Fruit fly (Drosophila melanogaster) whole organism, pupa: Measurements from ENCODE around the gene Ns3.
A peak's percentile ranks its signal among the peaks of the same experiment; 100 is the strongest.

Experiments
- CG10348 ChIP-seq: fragments of 200-800 bp; sonication (Bioruptor generic); IDR thresholded peaks from 2 replicates; pipeline ENCODE4 v1.3.6; 2022; ENCODE audit warnings: missing biosample characterization, missing genetic modification characterization
- CG12605 ChIP-seq: fragments of 200-800 bp; sonication (Bioruptor generic); IDR thresholded peaks from 2 replicates; pipeline ENCODE4 v1.3.6; 2022; ENCODE audit warnings: missing biosample characterization, missing genetic modification characterization
- CG13204 ChIP-seq: fragments of 200-800 bp; sonication (Bioruptor generic); optimal IDR thresholded peaks from 2 replicates; lab custom pipeline; 2018; ENCODE audit warnings: missing biosample characterization, mild to moderate bottlenecking, missing genetic modification characterization, moderate library complexity
- CG14655 ChIP-seq: fragments of 200-800 bp; sonication (Bioruptor generic); optimal IDR thresholded peaks from 3 replicates; lab custom pipeline; 2017; ENCODE audit warnings: mild to moderate bottlenecking, missing biosample characterization, missing genetic modification reagents, missing genetic modification characterization
- CG15710 ChIP-seq: fragments of 200-800 bp; sonication (Bioruptor generic); optimal IDR thresholded peaks from 2 replicates; lab custom pipeline; 2018; ENCODE audit warnings: missing biosample characterization, mild to moderate bottlenecking, missing genetic modification characterization, moderate library complexity
- CG17806 ChIP-seq: fragments of 200-800 bp; sonication (Bioruptor generic); optimal IDR thresholded peaks from 2 replicates; lab custom pipeline; 2018; ENCODE audit warnings: missing biosample characterization, mild to moderate bottlenecking, missing genetic modification characterization, moderate library complexity
- CG32121 ChIP-seq: fragments of 200-800 bp; sonication (Bioruptor generic); IDR thresholded peaks from 2 replicates; pipeline ENCODE4 v1.3.6; 2022; ENCODE audit warnings: missing biosample characterization, missing genetic modification characterization
- CG34367 ChIP-seq: fragments of 200-800 bp; sonication (Bioruptor generic); optimal IDR thresholded peaks from 2 replicates; lab custom pipeline; 2018; ENCODE audit warnings: missing biosample characterization, mild to moderate bottlenecking, missing genetic modification characterization
- CG4496 ChIP-seq: fragments of 200-800 bp; sonication (Bioruptor generic); IDR thresholded peaks from 3 replicates; pipeline ENCODE4 v1.3.6; 2022; ENCODE audit warnings: missing biosample characterization, missing genetic modification characterization
- CG8159 ChIP-seq: fragments of 200-800 bp; sonication (Bioruptor generic); optimal IDR thresholded peaks from 3 replicates; lab custom pipeline; 2018; ENCODE audit warnings: missing biosample characterization, mild to moderate bottlenecking, missing genetic modification characterization, moderate library complexity
- CG8301 ChIP-seq: fragments of 200-800 bp; sonication (Bioruptor generic); optimal IDR thresholded peaks from 2 replicates; lab custom pipeline; 2018; ENCODE audit warnings: missing biosample characterization, mild to moderate bottlenecking, missing genetic modification characterization
- CG9948 ChIP-seq: fragments of 200-800 bp; sonication (Bioruptor generic); optimal IDR thresholded peaks from 2 replicates; lab custom pipeline; 2018; ENCODE audit warnings: missing biosample characterization, mild to moderate bottlenecking, missing genetic modification characterization, moderate library complexity
- D1 ChIP-seq: fragments of 200-800 bp; sonication (Bioruptor generic); optimal IDR thresholded peaks from 2 replicates; lab custom pipeline; 2018; ENCODE audit warnings: missing biosample characterization, mild to moderate bottlenecking, missing genetic modification characterization, moderate library complexity
- EcR ChIP-seq: fragments of 200-800 bp; sonication (Bioruptor generic); optimal IDR thresholded peaks from 3 replicates; lab custom pipeline; 2019; ENCODE audit warnings: missing biosample characterization, missing genetic modification characterization, mild to moderate bottlenecking, moderate library complexity, missing genetic modification reagents
- Ets98B ChIP-seq: fragments of 200-800 bp; sonication (Bioruptor generic); IDR thresholded peaks from 2 replicates; pipeline ENCODE4 v1.3.6; 2022; ENCODE audit warnings: missing biosample characterization, missing genetic modification characterization
- Pif1A ChIP-seq: fragments of 200-800 bp; sonication (Bioruptor generic); optimal IDR thresholded peaks from 3 replicates; lab custom pipeline; 2016; ENCODE audit warnings: missing biosample characterization, missing genetic modification characterization
- Pif1B ChIP-seq: fragments of 200-800 bp; sonication (Bioruptor generic); optimal IDR thresholded peaks from 3 replicates; lab custom pipeline; 2016; ENCODE audit warnings: missing biosample characterization, missing genetic modification characterization
- Snoo ChIP-seq: fragments of 200-800 bp; sonication (Bioruptor generic); optimal IDR thresholded peaks from 3 replicates; lab custom pipeline; 2017; ENCODE audit warnings: missing biosample characterization, mild to moderate bottlenecking, missing genetic modification characterization, inconsistent platforms
- fd96Ca ChIP-seq: fragments of 200-800 bp; sonication (Bioruptor generic); IDR thresholded peaks from 3 replicates; pipeline ENCODE4 v1.3.6; 2022; ENCODE audit warnings: missing biosample characterization, missing genetic modification characterization
- gl ChIP-seq: fragments of 200-800 bp; sonication (Bioruptor generic); optimal IDR thresholded peaks from 2 replicates; lab custom pipeline; 2018; ENCODE audit warnings: missing biosample characterization, mild to moderate bottlenecking, missing genetic modification characterization
- rn ChIP-seq: fragments of 200-800 bp; sonication (Bioruptor generic); IDR thresholded peaks from 2 replicates; pipeline ENCODE4 v1.3.6; 2022; ENCODE audit warnings: missing biosample characterization, missing genetic modification characterization

Gene Ns3

DNA sequence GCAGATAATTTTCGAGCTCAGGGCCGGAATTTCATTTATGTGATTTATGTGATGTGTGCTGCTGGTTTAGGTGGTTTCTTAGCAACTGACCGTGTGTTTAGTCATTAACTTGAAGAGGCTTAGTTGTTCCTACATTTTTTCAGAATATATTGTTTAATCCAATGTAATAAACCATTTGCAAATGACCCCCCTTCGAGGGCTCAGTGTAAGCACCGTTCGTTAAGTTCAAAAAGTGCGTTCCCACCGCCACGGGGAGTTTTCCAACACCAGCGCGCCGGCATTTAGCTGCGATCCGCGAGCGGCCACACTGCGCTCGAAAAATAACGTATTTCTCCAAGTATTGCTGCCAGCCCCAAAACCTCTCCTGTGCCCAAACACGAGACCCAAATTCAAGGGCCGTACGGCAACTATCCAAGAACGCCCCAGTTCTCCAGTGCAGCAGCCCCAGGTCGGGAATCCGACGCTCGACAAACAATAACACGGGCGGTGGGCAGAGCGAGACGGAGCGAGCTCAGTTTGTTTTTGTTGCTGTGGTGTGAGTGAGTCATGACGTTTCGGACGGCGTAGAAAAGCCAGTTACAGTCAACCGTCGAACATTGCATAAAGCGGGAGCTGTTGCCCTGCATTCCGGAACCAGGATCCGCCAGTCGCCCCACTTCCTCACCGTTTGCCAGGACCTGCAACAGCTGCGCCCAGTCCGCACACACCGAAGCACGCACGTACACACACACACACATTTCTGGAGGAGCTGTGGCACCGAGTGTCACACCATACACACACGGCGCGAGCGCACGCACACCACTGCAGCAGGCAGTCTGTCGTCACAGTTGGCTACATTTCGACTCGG is 14.5 kb upstream of the Ns3 start, which contains the start of gene rush:
rush (plus strand) TSS at position 277 of the 847 bp plus-strand sequence.
- TF ChIP-seq CG8159 (peak; percentile 16), fd96Ca (GFP tag; lab: Robert Waterston, UW) (peak; percentile 28; the same call in 1 of the 3 replicates), CG13204 (no peak), Snoo (tag; lab: Kevin White, UChicago) (no peak), CG14655 (no peak), EcR (GFP tag; lab: Kevin White, UChicago) (no peak), Ets98B (no peak; the same call in 1 of the 2 replicates), CG32121 (GFP tag; lab: Robert Waterston, UW) (no peak; the same call in 1 of the 2 replicates), CG8301 (tag; lab: Kevin White, UChicago) (no peak), Pif1A (GFP tag; lab: Kevin White, UChicago) (no peak), rn (no peak), gl (tag; lab: Kevin White, UChicago) (no peak), D1 (tag; lab: Kevin White, UChicago) (no peak), CG15710 (no peak), CG12605 (GFP tag; lab: Robert Waterston, UW) (no peak), CG17806 (tag; lab: Kevin White, UChicago) (no peak), CG34367 (no peak), Pif1B (GFP tag; lab: Kevin White, UChicago) (no peak), CG10348 (GFP tag; lab: Robert Waterston, UW) (no peak), CG9948 (tag; lab: Kevin White, UChicago) (no peak), CG4496 (peak; percentile 60)

DNA sequence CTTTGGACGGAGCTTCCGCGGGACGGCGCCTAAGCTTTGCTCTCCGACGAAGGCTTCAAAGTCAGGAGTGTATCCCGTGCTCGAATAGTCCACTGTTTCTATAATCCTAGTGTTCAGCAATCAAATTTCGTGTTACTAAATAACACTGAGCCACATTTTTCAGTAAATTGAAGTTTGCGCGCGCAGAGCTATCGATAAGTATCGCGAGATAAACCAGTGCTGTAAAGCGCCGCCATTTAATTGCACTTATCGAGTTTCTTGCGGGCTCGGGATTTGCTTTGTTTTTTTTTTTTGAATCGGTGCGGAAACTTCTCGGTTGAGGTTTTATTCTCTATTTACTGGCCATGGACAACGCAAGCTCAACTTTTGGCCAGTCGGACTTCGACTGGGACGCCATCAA is 12.8 kb upstream of the Ns3 start, which contains the start of the genes Rab27 and mei-38:
Rab27 (minus strand) TSS at position 127 of the 400 bp plus-strand sequence.
mei-38 (plus strand) TSS at position 216 of the 400 bp plus-strand sequence.
- TF ChIP-seq Ets98B (peak; percentile 21), EcR (GFP tag; lab: Kevin White, UChicago) (no peak), CG13204 (no peak), CG4496 (0 out of 3 replicates have a peak, but pooled peaks have one; percentile 37)

dm6 chrX:1476436-1476835 is 12.4 kb upstream of the Ns3 start:
- peak; percentile 56; the same call in 1 of the 2 replicates for TF ChIP-seq CG12605 (GFP tag; lab: Robert Waterston, UW)
- TF ChIP-seq Ets98B, result no peak

DNA sequence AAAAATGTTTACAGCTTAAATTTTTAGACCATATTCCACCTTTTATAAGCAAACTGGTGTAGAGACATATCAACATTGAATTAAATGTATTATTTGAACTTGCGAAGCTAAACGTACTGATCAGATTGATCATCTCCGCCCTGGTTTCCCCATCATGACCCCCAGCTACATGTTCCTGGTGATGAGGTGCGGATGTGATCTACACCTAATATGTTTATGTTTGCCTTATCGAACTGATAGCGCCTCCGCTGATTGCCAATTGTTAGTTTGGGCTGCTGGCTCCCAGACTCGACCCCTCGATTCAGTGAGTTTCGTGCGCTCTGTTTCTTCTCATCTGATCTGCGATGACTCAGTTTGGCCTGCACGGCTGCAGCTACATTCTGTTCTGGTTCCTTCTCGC is 8.2 kb upstream of the Ns3 start, which contains the start of gene CG14780:
CG14780 (plus strand) TSS at position 301 of the 400 bp plus-strand sequence.
- TF ChIP-seq D1 (tag; lab: Kevin White, UChicago) (no peak), CG15710 (no peak), CG9948 (tag; lab: Kevin White, UChicago) (no peak), fd96Ca (GFP tag; lab: Robert Waterston, UW) (no peak), CG13204 (no peak), CG14655 (no peak), EcR (GFP tag; lab: Kevin White, UChicago) (no peak), Ets98B (no peak), gl (tag; lab: Kevin White, UChicago) (no peak), Pif1B (GFP tag; lab: Kevin White, UChicago) (no peak), CG32121 (GFP tag; lab: Robert Waterston, UW) (no peak), Pif1A (GFP tag; lab: Kevin White, UChicago) (no peak), CG8159 (no peak), CG12605 (GFP tag; lab: Robert Waterston, UW) (no peak)
- TF ChIP-seq, all 21 proteins: peak for 0

- peak; percentile 70 for TF ChIP-seq CG4496
- TF ChIP-seq CG17806 (tag; lab: Kevin White, UChicago), result peak; percentile 27
- no peak for TF ChIP-seq Pif1A (GFP tag; lab: Kevin White, UChicago)
- no peak for TF ChIP-seq CG8301 (tag; lab: Kevin White, UChicago)
- peak; percentile 10 for TF ChIP-seq Snoo (tag; lab: Kevin White, UChicago)
- peak; percentile 1 for TF ChIP-seq CG8159
- no peak for TF ChIP-seq EcR (GFP tag; lab: Kevin White, UChicago)
- peak; percentile 52; the same call in 1 of the 2 replicates for TF ChIP-seq Ets98B
- TF ChIP-seq CG10348 (GFP tag; lab: Robert Waterston, UW), result no peak
- TF ChIP-seq CG15710, result peak; percentile 18
- peak; percentile 78 for TF ChIP-seq fd96Ca (GFP tag; lab: Robert Waterston, UW)
- no peak for TF ChIP-seq CG13204
- TF ChIP-seq Pif1B (GFP tag; lab: Kevin White, UChicago), result no peak
- TF ChIP-seq D1 (tag; lab: Kevin White, UChicago), result no peak
- no peak for TF ChIP-seq gl (tag; lab: Kevin White, UChicago)
- TF ChIP-seq rn, result no peak
- no peak for TF ChIP-seq CG34367
- TF ChIP-seq CG32121 (GFP tag; lab: Robert Waterston, UW), result peak; percentile 47; the same call in 1 of the 2 replicates
- no peak for TF ChIP-seq CG12605 (GFP tag; lab: Robert Waterston, UW)
- no peak for TF ChIP-seq CG14655
- TF ChIP-seq CG9948 (tag; lab: Kevin White, UChicago), result peak; percentile 29
These were observed 6.5 kb upstream of the Ns3 start, which contains the start of gene pck for dm6 chrX:1470562-1470961. TSS of gene pck (plus strand) at chrX:1470666.

DNA sequence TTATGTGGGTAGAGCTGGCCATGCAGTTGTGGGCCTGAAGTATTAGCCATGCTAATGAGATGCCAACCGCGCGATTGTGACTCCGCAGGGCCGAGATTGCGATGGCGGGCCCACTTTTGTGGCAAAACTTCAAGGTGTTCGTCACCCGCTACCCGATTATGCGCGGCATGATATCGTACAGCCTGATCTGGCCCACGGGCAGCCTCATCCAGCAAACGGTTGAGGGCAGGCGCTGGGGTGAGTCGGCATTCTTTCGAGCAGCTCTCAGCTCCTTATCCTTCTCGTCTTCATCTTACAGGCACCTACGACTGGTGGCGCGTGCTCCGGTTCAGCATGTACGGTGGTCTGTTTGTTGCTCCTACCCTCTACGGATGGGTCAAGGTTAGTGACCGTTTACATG is 5.7 kb upstream of the Ns3 start, which contains the start of gene CG32808:
CG32808 (minus strand) TSS at position 101 of the 400 bp plus-strand sequence.
- no peak for TF ChIP-seq EcR (GFP tag; lab: Kevin White, UChicago)
- TF ChIP-seq Ets98B, result no peak
- no peak for TF ChIP-seq gl (tag; lab: Kevin White, UChicago)
- TF ChIP-seq CG8159, result no peak
- no peak for TF ChIP-seq CG32121 (GFP tag; lab: Robert Waterston, UW)
- TF ChIP-seq CG14655, result no peak
- TF ChIP-seq rn, result no peak
- no peak for TF ChIP-seq D1 (tag; lab: Kevin White, UChicago)
- TF ChIP-seq Pif1A (GFP tag; lab: Kevin White, UChicago), result no peak
- TF ChIP-seq fd96Ca (GFP tag; lab: Robert Waterston, UW), result no peak
- no peak for TF ChIP-seq CG4496
- no peak for TF ChIP-seq CG10348 (GFP tag; lab: Robert Waterston, UW)
